Worm (Caenorhabditis elegans): ENCODE data around the gene K12H6.10.

DNA sequence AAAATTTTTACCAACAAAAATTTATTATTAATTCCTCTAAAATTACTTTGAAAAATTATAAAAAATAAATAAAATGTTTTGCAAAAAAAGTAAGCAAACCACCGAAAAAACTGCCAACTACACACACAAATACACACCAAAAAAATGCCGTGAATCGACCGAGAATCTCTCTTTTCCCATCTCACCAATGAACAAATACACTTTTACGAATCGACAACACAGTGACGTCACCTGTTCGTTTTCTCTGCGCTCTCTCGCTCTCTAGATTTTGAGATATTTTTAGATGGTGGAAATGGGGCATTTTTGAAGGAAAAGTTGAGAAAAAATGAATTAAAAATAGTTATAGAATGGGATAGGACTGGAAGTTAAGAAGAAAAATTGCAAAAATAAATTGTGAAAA, 9.4 kb downstream of the K12H6.10 start:
- no peak for TF ChIP-seq W03F9.2 (tag; optimal IDR thresholded peaks at IDR 0.05)
- TF ChIP-seq him-1 (tag; optimal IDR thresholded peaks at IDR 0.05): no peak
- no peak for TF ChIP-seq dao-5 (tag; optimal IDR thresholded peaks at IDR 0.05)
